Worm (Caenorhabditis elegans): ENCODE data around the gene cyp-35D1.

Gene cyp-35D1

ce11 chrV:16118601-16119000 is 49.6 kb downstream of the cyp-35D1 start, which contains the start of gene str-103:
TSS of gene str-103 (minus strand) at chrV:16118701.
- no peak for TF ChIP-seq gmeb-1 (tag; optimal IDR thresholded peaks at IDR 0.05)
- TF ChIP-seq unc-39 (tag; optimal IDR thresholded peaks at IDR 0.05), result no peak
- no peak for TF ChIP-seq ama-1 (optimal IDR thresholded peaks at IDR 0.05)
- TF ChIP-seq Y55F3AM.14 (GFP tag; optimal IDR thresholded peaks at IDR 0.05), result no peak
- TF ChIP-seq lsy-2 (tag; optimal IDR thresholded peaks at IDR 0.05), result no peak
- no peak for TF ChIP-seq mab-5 (tag; optimal IDR thresholded peaks at IDR 0.05)
- TF ChIP-seq unc-55 (GFP tag; optimal IDR thresholded peaks at IDR 0.05), result no peak
- no peak for TF ChIP-seq nhr-237 (tag; optimal IDR thresholded peaks at IDR 0.05)
- TF ChIP-seq nhr-12 (tag; optimal IDR thresholded peaks at IDR 0.05), result no peak
- no peak for TF ChIP-seq lin-11 (tag; optimal IDR thresholded peaks at IDR 0.05)
- no peak for TF ChIP-seq nhr-25 (tag; optimal IDR thresholded peaks at IDR 0.05)
- no peak for TF ChIP-seq crh-2 (tag; optimal IDR thresholded peaks at IDR 0.05)
- TF ChIP-seq sma-9 (GFP tag; optimal IDR thresholded peaks at IDR 0.05), result no peak
- TF ChIP-seq sma-9 (tag; optimal IDR thresholded peaks at IDR 0.05), result no peak
- no peak for TF ChIP-seq skn-1 (tag; optimal IDR thresholded peaks at IDR 0.05)
- TF ChIP-seq lin-39 (tag; optimal IDR thresholded peaks at IDR 0.05), result no peak
- no peak for TF ChIP-seq ceh-16 (tag; optimal IDR thresholded peaks at IDR 0.05)
- no peak for TF ChIP-seq egl-27 (tag; optimal IDR thresholded peaks at IDR 0.05)

- TF ChIP-seq lin-39 (tag; optimal IDR thresholded peaks at IDR 0.05) (no peak), unc-55 (GFP tag; optimal IDR thresholded peaks at IDR 0.05) (no peak)
These were observed 51.5 kb downstream of the cyp-35D1 start for ce11 chrV:16120499-16120898.
